Worm (Caenorhabditis elegans) whole organism, mixed stage, embryonic: ENCODE results near the gene F07E5.12.

Experiments used
- ces-1 ChIP-seq: fragments of 150-350 bp; optimal IDR thresholded peaks from 2 replicates; lab custom pipeline; 2014; ENCODE audit warnings: missing biosample characterization, missing genetic modification reagents, missing genetic modification characterization
- drap-1 ChIP-seq: fragments of 200-800 bp; sonication (Bioruptor generic); optimal IDR thresholded peaks from 3 replicates; lab custom pipeline; 2018; ENCODE audit warnings: mild to moderate bottlenecking, missing genetic modification characterization, missing compliant biosample characterization
- lin-13 ChIP-seq: fragments of 150-350 bp; optimal IDR thresholded peaks from 2 replicates; lab custom pipeline; 2014; ENCODE audit warnings: missing biosample characterization, missing genetic modification characterization
- lin-32 ChIP-seq: fragments of 200-800 bp; sonication (Bioruptor generic); optimal IDR thresholded peaks from 2 replicates; lab custom pipeline; 2018; ENCODE audit warnings: mild to moderate bottlenecking, missing genetic modification characterization, missing compliant biosample characterization
- lsy-2 ChIP-seq: fragments of 150-350 bp; optimal IDR thresholded peaks from 2 replicates; lab custom pipeline; 2014; ENCODE audit warnings: missing biosample characterization, missing genetic modification characterization
- nhr-2 ChIP-seq: fragments of 150-350 bp; optimal IDR thresholded peaks from 2 replicates; lab custom pipeline; 2014; ENCODE audit warnings: missing biosample characterization, missing genetic modification characterization
- nhr-237 ChIP-seq: fragments of 150-350 bp; optimal IDR thresholded peaks from 2 replicates; lab custom pipeline; 2014; ENCODE audit warnings: missing biosample characterization, missing genetic modification characterization
- snpc-4 ChIP-seq: fragments of 150-350 bp; optimal IDR thresholded peaks from 2 replicates; lab custom pipeline; 2014; ENCODE audit warnings: missing biosample characterization, missing genetic modification characterization
- unc-120 ChIP-seq: sonication (generic microtip); optimal IDR thresholded peaks from 2 replicates; lab custom pipeline; 2017; ENCODE audit warnings: missing genetic modification characterization, missing compliant biosample characterization; ENCODE audit not compliant: poor library complexity, severe bottlenecking
- unc-62 ChIP-seq: fragments of 150-350 bp; optimal IDR thresholded peaks from 2 replicates; lab custom pipeline; 2014; ENCODE audit warnings: missing biosample characterization, missing genetic modification reagents, missing genetic modification characterization

- TF ChIP-seq lsy-2 (no peak), nhr-237 (tag; lab: Kevin White, UChicago) (no peak), nhr-2 (tag; lab: Kevin White, UChicago) (no peak), ces-1 (no peak), lin-32 (GFP tag; lab: Kevin White, UChicago) (no peak), drap-1 (no peak), unc-62 (GFP tag; lab: Kevin White, UChicago) (no peak), snpc-4 (tag; lab: Kevin White, UChicago) (no peak), lin-13 (tag; lab: Kevin White, UChicago) (no peak), unc-120 (tag; lab: Kevin White, UChicago) (no peak)
Observed at ce11 chrII:2039288-2039687, 28.5 kb upstream of the F07E5.12 start, which contains the start of gene bath-19.
